Fruit fly (Drosophila melanogaster) whole organism, embryonic: ENCODE measurements around the gene Utx.

Experiments
- B-H2 ChIP-seq: fragments of 200-800 bp; sonication (Bioruptor generic); optimal IDR thresholded peaks from 2 replicates; lab custom pipeline; 2018; ENCODE audit warnings: missing biosample characterization, mild to moderate bottlenecking, missing genetic modification characterization
- C15 ChIP-seq: fragments of 200-800 bp; sonication (Bioruptor generic); IDR thresholded peaks from 3 replicates; pipeline ENCODE4 v1.3.6; 2022; ENCODE audit warnings: missing biosample characterization, missing genetic modification characterization
- CG10267 ChIP-seq: fragments of 200-800 bp; sonication (Bioruptor generic); optimal IDR thresholded peaks from 2 replicates; lab custom pipeline; 2018; ENCODE audit warnings: missing biosample characterization, mild to moderate bottlenecking, missing genetic modification characterization, moderate library complexity
- CG10321 ChIP-seq: fragments of 200-800 bp; sonication (Bioruptor generic); IDR thresholded peaks from 2 replicates; pipeline ENCODE4 v1.3.6; 2022; ENCODE audit warnings: missing biosample characterization, missing genetic modification characterization
- CG11247 ChIP-seq: fragments of 200-800 bp; sonication (Bioruptor generic); IDR thresholded peaks from 2 replicates; pipeline ENCODE4 v1.3.6; 2022; ENCODE audit warnings: missing biosample characterization, missing genetic modification characterization
- CG12155 ChIP-seq: fragments of 200-800 bp; sonication (Bioruptor generic); optimal IDR thresholded peaks from 3 replicates; lab custom pipeline; 2016; ENCODE audit warnings: missing biosample characterization, missing genetic modification characterization
- CG13296 ChIP-seq: fragments of 200-800 bp; sonication (Bioruptor generic); optimal IDR thresholded peaks from 3 replicates; lab custom pipeline; 2018; ENCODE audit warnings: missing biosample characterization, mild to moderate bottlenecking, missing genetic modification characterization
- CG14014 ChIP-seq: fragments of 200-800 bp; sonication (Bioruptor generic); IDR thresholded peaks from 2 replicates; pipeline ENCODE4 v1.3.6; 2022; ENCODE audit warnings: missing biosample characterization, missing genetic modification characterization
- CG14050 ChIP-seq: fragments of 200-800 bp; sonication (Bioruptor generic); IDR thresholded peaks from 3 replicates; pipeline ENCODE4 v1.3.6; 2022; ENCODE audit warnings: missing biosample characterization, missing genetic modification characterization
- CG15073 ChIP-seq: fragments of 200-800 bp; sonication (Bioruptor generic); optimal IDR thresholded peaks from 2 replicates; lab custom pipeline; 2016; ENCODE audit warnings: missing biosample characterization, missing genetic modification characterization
- CG15601 ChIP-seq: fragments of 200-800 bp; sonication (Bioruptor generic); optimal IDR thresholded peaks from 3 replicates; lab custom pipeline; 2019; ENCODE audit warnings: missing biosample characterization, mild to moderate bottlenecking, missing genetic modification characterization, moderate library complexity
- CG17328 ChIP-seq: fragments of 200-800 bp; sonication (Bioruptor generic); IDR thresholded peaks from 2 replicates; pipeline ENCODE4 v1.3.6; 2022; ENCODE audit warnings: missing biosample characterization, missing genetic modification characterization
- CG18011 ChIP-seq: fragments of 200-800 bp; sonication (Bioruptor generic); optimal IDR thresholded peaks from 2 replicates; lab custom pipeline; 2017; ENCODE audit warnings: missing biosample characterization, missing genetic modification characterization, mild to moderate bottlenecking, moderate library complexity, missing genotype
- CG18619 ChIP-seq: fragments of 200-800 bp; sonication (Bioruptor generic); optimal IDR thresholded peaks from 3 replicates; lab custom pipeline; 2017; ENCODE audit warnings: missing biosample characterization, mild to moderate bottlenecking, missing genetic modification characterization
- CG2116 ChIP-seq: fragments of 200-800 bp; sonication (Bioruptor generic); optimal IDR thresholded peaks from 3 replicates; lab custom pipeline; 2018; ENCODE audit warnings: missing biosample characterization, mild to moderate bottlenecking, missing genetic modification characterization
- CG33557 ChIP-seq: fragments of 200-800 bp; sonication (Bioruptor generic); optimal IDR thresholded peaks from 2 replicates; lab custom pipeline; 2019; ENCODE audit warnings: missing biosample characterization, mild to moderate bottlenecking, missing genetic modification characterization, moderate library complexity
- CG3838 ChIP-seq: fragments of 200-800 bp; sonication (Bioruptor generic); optimal IDR thresholded peaks from 3 replicates; lab custom pipeline; 2016; ENCODE audit warnings: missing biosample characterization, missing genetic modification characterization
- CG3995 ChIP-seq: fragments of 200-800 bp; sonication (Bioruptor generic); optimal IDR thresholded peaks from 3 replicates; lab custom pipeline; 2016; ENCODE audit warnings: missing biosample characterization, missing genetic modification characterization
- CG5180 ChIP-seq: fragments of 200-800 bp; sonication (Bioruptor generic); optimal IDR thresholded peaks from 3 replicates; lab custom pipeline; 2017; ENCODE audit warnings: missing biosample characterization, missing genetic modification characterization, mild to moderate bottlenecking, moderate library complexity, missing genetic modification reagents
- CG7556 ChIP-seq: fragments of 200-800 bp; sonication (Bioruptor generic); optimal IDR thresholded peaks from 2 replicates; lab custom pipeline; 2017; ENCODE audit warnings: missing biosample characterization, mild to moderate bottlenecking, missing genetic modification characterization
- Camta ChIP-seq: fragments of 200-800 bp; sonication (Bioruptor generic); optimal IDR thresholded peaks from 2 replicates; lab custom pipeline; 2016; ENCODE audit warnings: missing biosample characterization, missing genetic modification characterization
- D19A ChIP-seq: fragments of 200-800 bp; optimal IDR thresholded peaks from 3 replicates; lab custom pipeline; 2019; ENCODE audit warnings: missing biosample characterization, mild to moderate bottlenecking, missing genetic modification characterization, moderate library complexity
- Gug ChIP-seq: fragments of 200-800 bp; sonication (Bioruptor generic); IDR thresholded peaks from 4 replicates; pipeline ENCODE4 v1.3.6; 2022; ENCODE audit warnings: missing biosample characterization, missing genetic modification characterization
- H2.0 ChIP-seq: fragments of 200-800 bp; sonication (Bioruptor generic); IDR thresholded peaks from 2 replicates; pipeline ENCODE4 v1.3.6; 2022; ENCODE audit warnings: missing biosample characterization, missing genetic modification characterization
- HLH54F ChIP-seq: fragments of 200-800 bp; sonication (Bioruptor generic); optimal IDR thresholded peaks from 3 replicates; lab custom pipeline; 2016; ENCODE audit warnings: missing biosample characterization, missing genetic modification characterization
- Lhr ChIP-seq: fragments of 200-800 bp; sonication (Bioruptor generic); optimal IDR thresholded peaks from 3 replicates; lab custom pipeline; 2017; ENCODE audit warnings: mild to moderate bottlenecking, missing biosample characterization, missing genetic modification reagents, missing genetic modification characterization
- MESR4 ChIP-seq: fragments of 200-800 bp; sonication (Bioruptor generic); optimal IDR thresholded peaks from 2 replicates; lab custom pipeline; 2018; ENCODE audit warnings: missing biosample characterization, mild to moderate bottlenecking, missing genetic modification characterization, moderate library complexity
- Ptx1 ChIP-seq: fragments of 200-800 bp; sonication (Bioruptor generic); IDR thresholded peaks from 2 replicates; pipeline ENCODE4 v1.3.6; 2022; ENCODE audit warnings: missing biosample characterization, missing genetic modification characterization
- Sox102F ChIP-seq: fragments of 200-800 bp; sonication (Bioruptor generic); optimal IDR thresholded peaks from 2 replicates; lab custom pipeline; 2018; ENCODE audit warnings: missing biosample characterization, mild to moderate bottlenecking, missing genetic modification characterization, moderate library complexity
- Spps ChIP-seq: fragments of 200-800 bp; sonication (Bioruptor generic); optimal IDR thresholded peaks from 2 replicates; lab custom pipeline; 2018; ENCODE audit warnings: missing biosample characterization, mild to moderate bottlenecking, missing genetic modification characterization
- Stat92E ChIP-seq, 3 experiments: fragments of >200 bp in 2 of 3; fragments of 200-800 bp in 1 of 3; sonication (Bioruptor generic) in 1 of 3; optimal IDR thresholded peaks; 2 replicates each; lab custom pipeline; 2017 to 2019; ENCODE audit warnings: missing biosample characterization in 3 of 3, missing genetic modification characterization in 3 of 3, mild to moderate bottlenecking in 1 of 3, moderate library complexity in 1 of 3
- dimm ChIP-seq: fragments of 200-800 bp; sonication (Bioruptor generic); IDR thresholded peaks from 2 replicates; pipeline ENCODE4 v1.3.6; 2022; ENCODE audit warnings: missing biosample characterization, missing genetic modification characterization
- dm ChIP-seq: fragments of 200-800 bp; sonication (Bioruptor generic); optimal IDR thresholded peaks from 3 replicates; lab custom pipeline; 2016; ENCODE audit warnings: missing biosample characterization, missing genetic modification characterization
- gfzf ChIP-seq: fragments of 200-800 bp; sonication (Bioruptor generic); optimal IDR thresholded peaks from 2 replicates; lab custom pipeline; 2016; ENCODE audit warnings: missing biosample characterization, mild to moderate bottlenecking, missing genetic modification characterization, moderate library complexity
- lola ChIP-seq, 3 experiments: fragments of >200 bp in 2 of 3; fragments of 200-800 bp in 1 of 3; sonication (Bioruptor generic) in 1 of 3; optimal IDR thresholded peaks; 2 replicates each; lab custom pipeline; 2017 to 2019; ENCODE audit warnings: missing biosample characterization in 3 of 3, missing genetic modification characterization in 3 of 3, mild to moderate bottlenecking in 1 of 3, moderate library complexity in 1 of 3
- oc ChIP-seq: fragments of 200-800 bp; sonication (Bioruptor generic); optimal IDR thresholded peaks from 2 replicates; lab custom pipeline; 2018; ENCODE audit warnings: missing biosample characterization, mild to moderate bottlenecking, missing genetic modification characterization, moderate library complexity
- odd ChIP-seq: fragments of 200-800 bp; sonication (Bioruptor generic); optimal IDR thresholded peaks from 2 replicates; lab custom pipeline; 2017; ENCODE audit warnings: missing biosample characterization, mild to moderate bottlenecking, missing genetic modification characterization
- pan ChIP-seq, 4 experiments: fragments of >200 bp in 3 of 4; fragments of 200-800 bp in 1 of 4; sonication (Bioruptor generic) in 1 of 4; optimal IDR thresholded peaks in 3 of 4; IDR thresholded peaks in 1 of 4; 2 replicates each; pipeline versions ENCODE4 v1.3.6 to Lab custom; 2017 to 2022; ENCODE audit warnings: missing biosample characterization in 2 of 4, missing genetic modification characterization in 2 of 4, mixed read lengths in 1 of 4
- run ChIP-seq: fragments of 200-800 bp; sonication (Bioruptor generic); optimal IDR thresholded peaks from 3 replicates; lab custom pipeline; 2018; ENCODE audit warnings: missing biosample characterization, mild to moderate bottlenecking, missing genetic modification characterization
- salm ChIP-seq: fragments of 200-800 bp; sonication (Bioruptor generic); optimal IDR thresholded peaks from 2 replicates; lab custom pipeline; 2018; ENCODE audit warnings: missing biosample characterization, mild to moderate bottlenecking, missing genetic modification characterization
- sens ChIP-seq: fragments of 200-800 bp; sonication (Bioruptor generic); peaks from one replicate; lab custom pipeline; 2016; ENCODE audit warnings: missing biosample characterization, missing genetic modification characterization
- so ChIP-seq: fragments of 200-800 bp; sonication (Bioruptor generic); IDR thresholded peaks from 3 replicates; pipeline ENCODE4 v1.3.6; 2022; ENCODE audit warnings: missing biosample characterization, missing genetic modification characterization
- sug ChIP-seq: fragments of 200-800 bp; optimal IDR thresholded peaks from 2 replicates; lab custom pipeline; 2019; ENCODE audit warnings: missing biosample characterization, mild to moderate bottlenecking, missing genetic modification characterization, moderate library complexity
- tap ChIP-seq: fragments of 200-800 bp; optimal IDR thresholded peaks from 3 replicates; lab custom pipeline; 2019; ENCODE audit warnings: missing biosample characterization, mild to moderate bottlenecking, missing genetic modification characterization, moderate library complexity
- tin ChIP-seq: fragments of 200-800 bp; sonication (Bioruptor generic); optimal IDR thresholded peaks from 3 replicates; lab custom pipeline; 2016; ENCODE audit warnings: missing biosample characterization, missing genetic modification characterization
- trh ChIP-seq: fragments of 200-800 bp; sonication (Bioruptor generic); optimal IDR thresholded peaks from 2 replicates; lab custom pipeline; 2016; ENCODE audit warnings: missing biosample characterization, missing genetic modification characterization
- zf30C ChIP-seq: fragments of 200-800 bp; sonication (Bioruptor generic); optimal IDR thresholded peaks from 3 replicates; lab custom pipeline; 2018; ENCODE audit warnings: missing biosample characterization, mild to moderate bottlenecking, missing genetic modification characterization
- zfh1 ChIP-seq: fragments of 200-800 bp; sonication (Bioruptor generic); IDR thresholded peaks from 3 replicates; pipeline ENCODE4 v1.3.6; 2022; ENCODE audit warnings: missing biosample characterization, missing genetic modification characterization

Utx gene

dm6 chr2L:10305538-10306147, 27.0 kb upstream of the Utx start:
- TF ChIP-seq CG7556 (GFP tag; lab: Kevin White, UChicago): no peak
- TF ChIP-seq sens (GFP tag; lab: Kevin White, UChicago): peak; percentile 42
- no peak for TF ChIP-seq odd

- no peak for TF ChIP-seq CG33557
- TF ChIP-seq Camta: no peak
- peak; percentile 17 for TF ChIP-seq sug
- no peak for TF ChIP-seq CG12155 (GFP tag; lab: Kevin White, UChicago)
- TF ChIP-seq CG17328 (GFP tag; lab: Robert Waterston, UW): no peak; the same call in 1 of the 2 replicates
- no peak for TF ChIP-seq H2.0
- TF ChIP-seq Spps (tag; lab: Kevin White, UChicago): no peak
- peak; percentile 86 for TF ChIP-seq gfzf (GFP tag; lab: Kevin White, UChicago)
- no peak for TF ChIP-seq CG18011 (GFP tag; lab: Kevin White, UChicago)
- no peak for TF ChIP-seq CG14014
- no peak for TF ChIP-seq trh (GFP tag; lab: Kevin White, UChicago)
- no peak for TF ChIP-seq Gug (GFP tag; lab: Robert Waterston, UW)
- no peak for TF ChIP-seq lola (GFP tag; optimal IDR thresholded peaks at IDR 0.05; lab: Kevin White, UChicago)
- no peak for TF ChIP-seq CG13296 (GFP tag; lab: Kevin White, UChicago)
- TF ChIP-seq Sox102F (GFP tag; lab: Kevin White, UChicago): no peak
- TF ChIP-seq CG15601: peak; percentile 23
- peak; percentile 62 for TF ChIP-seq Lhr
- TF ChIP-seq oc (tag; lab: Kevin White, UChicago): no peak
- no peak for TF ChIP-seq CG18619 (GFP tag; lab: Kevin White, UChicago)
- no peak for TF ChIP-seq tin (GFP tag; lab: Kevin White, UChicago)
- no peak for TF ChIP-seq C15 (GFP tag; lab: Robert Waterston, UW)
- peak; percentile 92 for TF ChIP-seq CG2116 (GFP tag; lab: Kevin White, UChicago)
- no peak for TF ChIP-seq CG3995 (GFP tag; lab: Kevin White, UChicago)
- no peak for TF ChIP-seq dimm
- no peak for TF ChIP-seq tap (tag; lab: Kevin White, UChicago)
- TF ChIP-seq zf30C: no peak
- TF ChIP-seq pan (optimal IDR thresholded peaks at IDR 0.05; lab: Kevin White, UChicago): no peak
- TF ChIP-seq pan (GFP tag; optimal IDR thresholded peaks at IDR 0.05 in 1 of 2, IDR thresholded peaks at IDR 0.05 in 1 of 2): no peak
- peak; percentile 77 for TF ChIP-seq MESR4 (GFP tag; lab: Kevin White, UChicago)
- no peak for TF ChIP-seq run (tag; lab: Kevin White, UChicago)
- peak; percentile 14 for TF ChIP-seq CG10267 (tag; lab: Kevin White, UChicago)
- no peak for TF ChIP-seq CG15073 (GFP tag; lab: Kevin White, UChicago)
- TF ChIP-seq CG3838 (GFP tag; lab: Kevin White, UChicago): no peak
- no peak for TF ChIP-seq HLH54F (GFP tag; lab: Kevin White, UChicago)
- no peak for TF ChIP-seq CG5180
- no peak for TF ChIP-seq B-H2 (GFP tag; lab: Kevin White, UChicago)
- TF ChIP-seq salm (tag; lab: Kevin White, UChicago): no peak
- no peak for TF ChIP-seq so
- TF ChIP-seq zfh1 (GFP tag; lab: Robert Waterston, UW): no peak
- no peak for TF ChIP-seq CG11247
- 0 out of 2 replicates have a peak, but pooled peaks have one; percentile 13 for TF ChIP-seq Ptx1 (GFP tag; lab: Robert Waterston, UW)
- no peak for TF ChIP-seq Stat92E (GFP tag; optimal IDR thresholded peaks at IDR 0.05; lab: Kevin White, UChicago)
- peak; percentile 45 for TF ChIP-seq dm (GFP tag; lab: Kevin White, UChicago)
- 0 out of 2 replicates have a peak, but pooled peaks have one; percentile 21 for TF ChIP-seq CG10321
- no peak for TF ChIP-seq D19A (tag; lab: Kevin White, UChicago)
- TF ChIP-seq CG14050 (GFP tag; lab: Robert Waterston, UW): no peak
Observed at dm6 chr2L:10303786-10304185, 25.2 kb upstream of the Utx start, which contains the start of gene nmd. Gene nmd, minus strand, starts transcription at chr2L:10303947.
